Worm (Caenorhabditis elegans) whole organism, mixed stage, embryonic: ENCODE measurements around the gene R08A2.5.

ENCODE experiments used
- blmp-1 ChIP-seq: fragments of 150-350 bp; optimal IDR thresholded peaks from 2 replicates; lab custom pipeline; 2014; ENCODE audit warnings: missing biosample characterization, missing genetic modification characterization
- ceh-43 ChIP-seq: fragments of 200-800 bp; sonication (Bioruptor generic); optimal IDR thresholded peaks from 2 replicates; lab custom pipeline; 2018; ENCODE audit warnings: mild to moderate bottlenecking, missing genetic modification characterization, moderate library complexity, missing compliant biosample characterization
- ces-1 ChIP-seq: fragments of 150-350 bp; optimal IDR thresholded peaks from 2 replicates; lab custom pipeline; 2014; ENCODE audit warnings: missing biosample characterization, missing genetic modification reagents, missing genetic modification characterization
- cnd-1 ChIP-seq: fragments of 200-800 bp; sonication (Bioruptor generic); optimal IDR thresholded peaks from 2 replicates; lab custom pipeline; 2018; ENCODE audit warnings: mild to moderate bottlenecking, missing genetic modification characterization, missing compliant biosample characterization
- drap-1 ChIP-seq: fragments of 200-800 bp; sonication (Bioruptor generic); optimal IDR thresholded peaks from 3 replicates; lab custom pipeline; 2018; ENCODE audit warnings: mild to moderate bottlenecking, missing genetic modification characterization, missing compliant biosample characterization
- elt-1 ChIP-seq: sonication (generic microtip); optimal IDR thresholded peaks from 2 replicates; lab custom pipeline; 2017; ENCODE audit warnings: missing genetic modification characterization, mild to moderate bottlenecking, missing compliant biosample characterization, antibody characterized with exemption, moderate library complexity, borderline replicate concordance; ENCODE audit not compliant: insufficient read depth
- elt-3 ChIP-seq: fragments of 150-350 bp; optimal IDR thresholded peaks from 2 replicates; lab custom pipeline; 2014; ENCODE audit warnings: missing biosample characterization, missing genetic modification characterization
- flh-1 ChIP-seq: fragments of 200-800 bp; sonication (Bioruptor generic); optimal IDR thresholded peaks from 2 replicates; lab custom pipeline; 2018; ENCODE audit warnings: mild to moderate bottlenecking, missing genetic modification characterization, moderate library complexity, missing compliant biosample characterization
- ham-2 ChIP-seq: fragments of 200-800 bp; sonication (Bioruptor generic); optimal IDR thresholded peaks from 2 replicates; lab custom pipeline; 2018; ENCODE audit warnings: mild to moderate bottlenecking, missing genetic modification characterization, missing compliant biosample characterization
- hlh-1 ChIP-seq: fragments of 150-350 bp; optimal IDR thresholded peaks from 2 replicates; lab custom pipeline; 2014; ENCODE audit warnings: missing biosample characterization, missing genetic modification reagents, missing genetic modification characterization
- lin-32 ChIP-seq: fragments of 200-800 bp; sonication (Bioruptor generic); optimal IDR thresholded peaks from 2 replicates; lab custom pipeline; 2018; ENCODE audit warnings: mild to moderate bottlenecking, missing genetic modification characterization, missing compliant biosample characterization
- lsy-2 ChIP-seq: fragments of 150-350 bp; optimal IDR thresholded peaks from 2 replicates; lab custom pipeline; 2014; ENCODE audit warnings: missing biosample characterization, missing genetic modification characterization
- mab-5 ChIP-seq: fragments of 150-350 bp; optimal IDR thresholded peaks from 2 replicates; lab custom pipeline; 2014; ENCODE audit warnings: missing biosample characterization, missing genetic modification characterization
- mep-1 ChIP-seq: fragments of 150-350 bp; optimal IDR thresholded peaks from 2 replicates; lab custom pipeline; 2017; ENCODE audit warnings: missing biosample characterization, missing genetic modification reagents, missing genetic modification characterization, inconsistent platforms
- mls-2 ChIP-seq: sonication (generic microtip); optimal IDR thresholded peaks from 2 replicates; lab custom pipeline; 2016; ENCODE audit warnings: mild to moderate bottlenecking, missing genetic modification characterization, moderate library complexity, missing compliant biosample characterization
- nhr-2 ChIP-seq: fragments of 150-350 bp; optimal IDR thresholded peaks from 2 replicates; lab custom pipeline; 2014; ENCODE audit warnings: missing biosample characterization, missing genetic modification characterization
- nhr-237 ChIP-seq: fragments of 150-350 bp; optimal IDR thresholded peaks from 2 replicates; lab custom pipeline; 2014; ENCODE audit warnings: missing biosample characterization, missing genetic modification characterization
- nhr-28 ChIP-seq: fragments of 150-350 bp; optimal IDR thresholded peaks from 2 replicates; lab custom pipeline; 2014; ENCODE audit warnings: missing biosample characterization, missing genetic modification characterization
- nhr-76 ChIP-seq: sonication (generic microtip); optimal IDR thresholded peaks from 2 replicates; lab custom pipeline; 2017; ENCODE audit warnings: missing biosample characterization, missing genetic modification characterization
- pha-4 ChIP-seq: fragments of 150-350 bp; optimal IDR thresholded peaks from 2 replicates; lab custom pipeline; 2018; ENCODE audit warnings: missing biosample characterization, missing genetic modification reagents, missing genetic modification characterization
- sem-2 ChIP-seq: fragments of 200-800 bp; sonication (Bioruptor generic); optimal IDR thresholded peaks from 2 replicates; lab custom pipeline; 2018; ENCODE audit warnings: mild to moderate bottlenecking, missing genetic modification characterization, missing compliant biosample characterization
- snpc-4 ChIP-seq: fragments of 150-350 bp; optimal IDR thresholded peaks from 2 replicates; lab custom pipeline; 2014; ENCODE audit warnings: missing biosample characterization, missing genetic modification characterization
- sptf-1 ChIP-seq: sonication (generic microtip); optimal IDR thresholded peaks from 2 replicates; lab custom pipeline; 2017; ENCODE audit warnings: mild to moderate bottlenecking, missing genetic modification characterization, moderate library complexity, missing compliant biosample characterization
- unc-120 ChIP-seq: sonication (generic microtip); optimal IDR thresholded peaks from 2 replicates; lab custom pipeline; 2017; ENCODE audit warnings: missing genetic modification characterization, missing compliant biosample characterization; ENCODE audit not compliant: poor library complexity, severe bottlenecking
- unc-39 ChIP-seq: fragments of 150-350 bp; optimal IDR thresholded peaks from 2 replicates; lab custom pipeline; 2014; ENCODE audit warnings: missing biosample characterization, missing genetic modification characterization
- unc-62 ChIP-seq: fragments of 150-350 bp; optimal IDR thresholded peaks from 2 replicates; lab custom pipeline; 2014; ENCODE audit warnings: missing biosample characterization, missing genetic modification reagents, missing genetic modification characterization
- zip-8 ChIP-seq: fragments of 150-350 bp; optimal IDR thresholded peaks from 2 replicates; lab custom pipeline; 2014; ENCODE audit warnings: missing biosample characterization, missing genetic modification characterization
- ztf-11 ChIP-seq: fragments of 150-350 bp; optimal IDR thresholded peaks from 2 replicates; lab custom pipeline; 2014; ENCODE audit warnings: missing biosample characterization, missing genetic modification characterization

The R08A2.5 gene

ce11 chrV:14698666-14699065 is 13.8 kb upstream of the R08A2.5 start, which contains the start of gene set-5:
Gene set-5 (plus strand): TSS chrV:14698966.
- TF ChIP-seq cnd-1 (tag; lab: Kevin White, UChicago) (no peak), nhr-76 (tag; lab: Kevin White, UChicago) (no peak), zip-8 (tag; lab: Kevin White, UChicago) (no peak), nhr-237 (tag; lab: Kevin White, UChicago) (no peak), unc-62 (GFP tag; lab: Kevin White, UChicago) (no peak), elt-3 (tag; lab: Kevin White, UChicago) (no peak), pha-4 (tag; lab: Kevin White, UChicago) (no peak), nhr-2 (tag; lab: Kevin White, UChicago) (no peak), mls-2 (tag; lab: Kevin White, UChicago) (no peak), unc-39 (no peak), ceh-43 (GFP tag; lab: Kevin White, UChicago) (no peak), ces-1 (GFP tag; lab: Kevin White, UChicago) (no peak), lsy-2 (tag; lab: Kevin White, UChicago) (no peak), ham-2 (GFP tag; lab: Kevin White, UChicago) (no peak)

- no peak for TF ChIP-seq unc-39
Measured at ce11 chrV:14707958-14708357, 4.5 kb upstream of the R08A2.5 start, which contains the start of gene R08A2.9. Gene R08A2.9 (plus strand): TSS chrV:14708258.

ce11 chrV:14711077-14711476 is 1.3 kb upstream of the R08A2.5 start, which contains the start of gene ssp-33:
Gene ssp-33 (plus strand): TSS chrV:14711377.
- no peak for TF ChIP-seq unc-39
- TF ChIP-seq zip-8 (tag; lab: Kevin White, UChicago), result no peak
- no peak for TF ChIP-seq flh-1 (GFP tag; lab: Kevin White, UChicago)
- TF ChIP-seq mep-1 (tag; lab: Kevin White, UChicago), result no peak
- no peak for TF ChIP-seq ham-2 (GFP tag; lab: Kevin White, UChicago)
- TF ChIP-seq sem-2 (GFP tag; lab: Kevin White, UChicago), result no peak
- TF ChIP-seq ceh-43 (GFP tag; lab: Kevin White, UChicago), result no peak
- TF ChIP-seq elt-3 (tag; lab: Kevin White, UChicago), result no peak
- TF ChIP-seq pha-4 (tag; lab: Kevin White, UChicago), result no peak
- TF ChIP-seq nhr-76 (tag; lab: Kevin White, UChicago), result no peak
- no peak for TF ChIP-seq elt-1
- no peak for TF ChIP-seq hlh-1
- no peak for TF ChIP-seq nhr-237 (tag; lab: Kevin White, UChicago)
- TF ChIP-seq drap-1, result no peak
- TF ChIP-seq snpc-4 (tag; lab: Kevin White, UChicago), result no peak
- no peak for TF ChIP-seq mab-5 (tag; lab: Kevin White, UChicago)
- TF ChIP-seq unc-62 (GFP tag; lab: Kevin White, UChicago), result no peak

- TF ChIP-seq lin-32 (no peak), unc-120 (tag; lab: Kevin White, UChicago) (no peak), mab-5 (tag; lab: Kevin White, UChicago) (no peak), nhr-28 (tag; lab: Kevin White, UChicago) (no peak), nhr-76 (tag; lab: Kevin White, UChicago) (no peak), flh-1 (GFP tag; lab: Kevin White, UChicago) (no peak), blmp-1 (tag; lab: Kevin White, UChicago) (no peak)
- TF ChIP-seq, all 35 proteins: peak for 0
Measured at ce11 chrV:14715608-14716007, 3.2 kb downstream of the R08A2.5 start, which contains the start of gene R08A2.2. Gene R08A2.2 (minus strand): TSS chrV:14715708.

- TF ChIP-seq unc-39 (no peak), nhr-237 (tag; lab: Kevin White, UChicago) (no peak), sptf-1 (tag; lab: Kevin White, UChicago) (no peak), lin-32 (no peak), ztf-11 (tag; lab: Kevin White, UChicago) (no peak), unc-120 (tag; lab: Kevin White, UChicago) (no peak), ham-2 (GFP tag; lab: Kevin White, UChicago) (no peak), mab-5 (tag; lab: Kevin White, UChicago) (no peak), elt-1 (no peak), blmp-1 (tag; lab: Kevin White, UChicago) (no peak), mls-2 (tag; lab: Kevin White, UChicago) (no peak), drap-1 (no peak)
- TF ChIP-seq, all 35 proteins: peak for 0
Measured at ce11 chrV:14716114-14716513, 3.7 kb downstream of the R08A2.5 start, which contains the start of gene fbxa-147. Gene fbxa-147 (plus strand): TSS chrV:14716499.
